Fruit fly (Drosophila melanogaster) Kc167 (cell line): ENCODE measurements around the gene CenG1A.

ENCODE experiments used
- Myc ChIP-seq: fragments of >200 bp; optimal IDR thresholded peaks from 2 replicates; lab custom pipeline; 2017; ENCODE audit warnings: missing external identifiers
- Sin3A ChIP-seq: fragments of >200 bp; optimal IDR thresholded peaks from 2 replicates; lab custom pipeline; 2018; ENCODE audit warnings: missing external identifiers
- h ChIP-seq: fragments of >200 bp; optimal IDR thresholded peaks from 3 replicates; lab custom pipeline; 2018; ENCODE audit warnings: missing external identifiers
- insv ChIP-seq: fragments of >200 bp; optimal IDR thresholded peaks from 3 replicates; lab custom pipeline; 2018; ENCODE audit warnings: missing external identifiers
- psq ChIP-seq: fragments of >200 bp; optimal IDR thresholded peaks from 2 replicates; lab custom pipeline; 2017; ENCODE audit warnings: missing external identifiers
- ttk ChIP-seq: sonication (Bioruptor generic); optimal IDR thresholded peaks from 2 replicates; lab custom pipeline; 2017; ENCODE audit warnings: missing external identifiers

Gene CenG1A

dm6 chr2L:13841508-13841907 lies 6.1 kb downstream of the CenG1A start, which contains the start of gene CG33307:
Gene CG33307, minus strand, starts transcription at chr2L:13841520.
- TF ChIP-seq psq (lab: Kevin White, UChicago) (no peak), ttk (no peak), Myc (no peak), h (lab: Kevin White, UChicago) (no peak), Sin3A (lab: Kevin White, UChicago) (no peak), insv (no peak)

dm6 chr2L:13842078-13842477 lies 6.7 kb downstream of the CenG1A start:
- TF ChIP-seq Sin3A (lab: Kevin White, UChicago): no peak
- TF ChIP-seq h (lab: Kevin White, UChicago): no peak
- no peak for TF ChIP-seq ttk
- TF ChIP-seq insv: no peak
- TF ChIP-seq Myc: no peak
- no peak for TF ChIP-seq psq (lab: Kevin White, UChicago)

dm6 chr2L:13842572-13842971 lies 7.2 kb downstream of the CenG1A start:
- TF ChIP-seq ttk (no peak), h (lab: Kevin White, UChicago) (no peak), insv (no peak), Myc (no peak)

dm6 chr2L:13843692-13844284 lies 8.4 kb downstream of the CenG1A start, which contains the start of gene CG33306:
Gene CG33306, minus strand, starts transcription at chr2L:13843742.
- TF ChIP-seq insv: no peak
- no peak for TF ChIP-seq ttk
- no peak for TF ChIP-seq h (lab: Kevin White, UChicago)
- TF ChIP-seq Sin3A (lab: Kevin White, UChicago): no peak
- no peak for TF ChIP-seq Myc
- no peak for TF ChIP-seq psq (lab: Kevin White, UChicago)

- TF ChIP-seq h (lab: Kevin White, UChicago): no peak
- no peak for TF ChIP-seq ttk
- no peak for TF ChIP-seq Myc
- no peak for TF ChIP-seq insv
- no peak for TF ChIP-seq psq (lab: Kevin White, UChicago)
- TF ChIP-seq Sin3A (lab: Kevin White, UChicago): no peak
These were observed 9.8 kb downstream of the CenG1A start, which contains the start of gene CG8997 for dm6 chr2L:13845178-13845577. Gene CG8997, minus strand, starts transcription at chr2L:13845325.

- TF ChIP-seq h (lab: Kevin White, UChicago) (no peak), Sin3A (lab: Kevin White, UChicago) (no peak), ttk (no peak), psq (lab: Kevin White, UChicago) (no peak), Myc (no peak), insv (no peak)
These were observed 11.0 kb downstream of the CenG1A start, which contains the start of gene CG7916 for dm6 chr2L:13846239-13846802. Gene CG7916, plus strand, starts transcription at chr2L:13846752.

dm6 chr2L:13847625-13848024 lies 12.3 kb downstream of the CenG1A start, which contains the start of gene CG7953:
Gene CG7953, plus strand, starts transcription at chr2L:13847925.
- no peak for TF ChIP-seq Sin3A (lab: Kevin White, UChicago)

dm6 chr2L:13849125-13849524 lies 13.8 kb downstream of the CenG1A start, which contains the start of gene CG7968:
Gene CG7968, plus strand, starts transcription at chr2L:13849400.
- no peak for TF ChIP-seq insv
- TF ChIP-seq Myc: no peak
- no peak for TF ChIP-seq Sin3A (lab: Kevin White, UChicago)
- TF ChIP-seq psq (lab: Kevin White, UChicago): no peak
- no peak for TF ChIP-seq h (lab: Kevin White, UChicago)
- no peak for TF ChIP-seq ttk

- no peak for TF ChIP-seq insv
- TF ChIP-seq h (lab: Kevin White, UChicago): no peak
- no peak for TF ChIP-seq Myc
- TF ChIP-seq Sin3A (lab: Kevin White, UChicago): no peak
- TF ChIP-seq psq (lab: Kevin White, UChicago): no peak
- TF ChIP-seq ttk: no peak
These were observed 15.7 kb downstream of the CenG1A start for dm6 chr2L:13851098-13851497.

dm6 chr2L:13867653-13868052 lies 32.3 kb downstream of the CenG1A start:
- TF ChIP-seq psq (lab: Kevin White, UChicago) (no peak), h (lab: Kevin White, UChicago) (no peak), ttk (no peak), insv (no peak), Sin3A (lab: Kevin White, UChicago) (no peak), Myc (no peak)

- TF ChIP-seq insv (no peak), Myc (no peak), psq (lab: Kevin White, UChicago) (no peak), Sin3A (lab: Kevin White, UChicago) (no peak), h (lab: Kevin White, UChicago) (no peak), ttk (no peak)
These were observed 34.0 kb downstream of the CenG1A start for dm6 chr2L:13869400-13869799.

- TF ChIP-seq Sin3A (lab: Kevin White, UChicago): no peak
- no peak for TF ChIP-seq Myc
- TF ChIP-seq ttk: no peak
These were observed 37.8 kb downstream of the CenG1A start for dm6 chr2L:13873147-13873546.

dm6 chr2L:13876698-13877097 lies 41.3 kb downstream of the CenG1A start:
- no peak for TF ChIP-seq Sin3A (lab: Kevin White, UChicago)
- TF ChIP-seq ttk: no peak
- TF ChIP-seq Myc: no peak
- TF ChIP-seq psq (lab: Kevin White, UChicago): no peak
- no peak for TF ChIP-seq h (lab: Kevin White, UChicago)
- TF ChIP-seq insv: no peak
